Worm (Caenorhabditis elegans): ENCODE data around the gene C01F1.6.

DNA sequence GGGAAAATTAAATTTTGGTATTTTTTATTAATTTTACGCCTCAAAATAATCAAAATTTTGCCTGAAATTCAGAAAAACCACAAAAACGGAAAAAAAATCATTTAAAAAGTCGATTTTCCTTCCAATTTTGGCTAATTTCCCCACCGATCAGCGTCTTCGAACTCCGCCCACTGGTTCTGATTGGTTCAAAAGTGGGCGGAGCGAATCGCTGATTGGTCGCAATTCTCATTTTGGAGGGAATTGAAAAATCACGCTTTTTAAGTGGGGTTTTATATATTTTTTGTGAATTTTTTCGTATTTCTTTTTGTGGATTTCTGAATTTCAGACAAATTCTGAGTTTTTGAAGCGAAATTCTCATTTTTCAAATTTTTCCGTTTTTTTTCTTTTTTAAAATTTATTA, 1.1 kb downstream of the C01F1.6 start:
- TF ChIP-seq unc-55 (GFP tag; optimal IDR thresholded peaks at IDR 0.05) (no peak), crh-2 (tag; optimal IDR thresholded peaks at IDR 0.05) (no peak), lin-11 (tag; optimal IDR thresholded peaks at IDR 0.05) (no peak), fos-1 (tag; optimal IDR thresholded peaks at IDR 0.05) (no peak)

Data from whole organism, L2 larva.